Fruit fly (Drosophila melanogaster) whole organism, larva: Measurements from ENCODE around the gene Utx.

ENCODE experiments used
- noc ChIP-seq: fragments of 200-800 bp; sonication (Bioruptor generic); optimal IDR thresholded peaks from 3 replicates; lab custom pipeline; 2019; ENCODE audit warnings: missing biosample characterization, mild to moderate bottlenecking, missing genetic modification characterization, moderate library complexity

Utx gene

DNA sequence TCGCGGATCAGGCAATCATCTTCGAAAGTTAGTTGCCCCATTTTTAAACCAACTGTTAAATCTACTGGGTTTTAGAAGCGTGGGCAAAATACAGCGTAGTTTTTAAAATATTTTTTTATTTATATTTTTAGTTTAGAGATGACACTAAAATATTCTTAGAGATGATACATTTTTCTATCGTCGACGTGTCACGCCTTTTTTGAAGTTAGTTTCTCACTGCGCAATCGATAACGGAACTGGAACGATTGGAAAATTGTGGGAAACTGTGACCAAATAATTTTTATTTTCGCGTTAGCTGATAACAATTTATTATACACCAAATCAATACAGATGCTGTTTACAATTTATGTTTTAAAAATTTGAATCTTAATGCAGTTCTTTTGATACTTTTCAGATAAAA is at the start of gene Utx:
Gene Utx (minus strand): TSS at position 154 of the 400 bp plus-strand sequence.
- TF ChIP-seq noc (tag; lab: Kevin White, UChicago), result no peak

DNA sequence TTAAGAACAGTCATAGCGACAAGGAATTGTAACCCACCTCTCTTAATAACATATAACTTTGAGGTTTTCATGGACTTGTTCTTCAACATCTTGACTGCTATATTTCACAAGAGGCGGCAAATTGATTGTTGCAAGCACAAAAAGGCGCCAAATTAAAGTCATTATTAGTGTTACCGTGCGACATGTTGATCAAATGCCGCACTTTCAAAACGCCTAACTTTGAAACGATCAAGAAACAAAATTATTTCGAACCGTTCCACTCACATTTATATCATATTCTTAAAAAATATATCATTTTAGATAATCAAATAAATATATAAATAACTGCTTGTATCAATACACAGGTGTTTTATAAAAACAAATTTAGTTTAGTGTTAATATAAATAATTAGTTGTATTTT is 49.2 kb upstream of the Utx start, which contains the start of gene RnrL:
Gene RnrL (minus strand): TSS at position 154 of the 400 bp plus-strand sequence.
- no peak for TF ChIP-seq noc (tag; lab: Kevin White, UChicago)

DNA sequence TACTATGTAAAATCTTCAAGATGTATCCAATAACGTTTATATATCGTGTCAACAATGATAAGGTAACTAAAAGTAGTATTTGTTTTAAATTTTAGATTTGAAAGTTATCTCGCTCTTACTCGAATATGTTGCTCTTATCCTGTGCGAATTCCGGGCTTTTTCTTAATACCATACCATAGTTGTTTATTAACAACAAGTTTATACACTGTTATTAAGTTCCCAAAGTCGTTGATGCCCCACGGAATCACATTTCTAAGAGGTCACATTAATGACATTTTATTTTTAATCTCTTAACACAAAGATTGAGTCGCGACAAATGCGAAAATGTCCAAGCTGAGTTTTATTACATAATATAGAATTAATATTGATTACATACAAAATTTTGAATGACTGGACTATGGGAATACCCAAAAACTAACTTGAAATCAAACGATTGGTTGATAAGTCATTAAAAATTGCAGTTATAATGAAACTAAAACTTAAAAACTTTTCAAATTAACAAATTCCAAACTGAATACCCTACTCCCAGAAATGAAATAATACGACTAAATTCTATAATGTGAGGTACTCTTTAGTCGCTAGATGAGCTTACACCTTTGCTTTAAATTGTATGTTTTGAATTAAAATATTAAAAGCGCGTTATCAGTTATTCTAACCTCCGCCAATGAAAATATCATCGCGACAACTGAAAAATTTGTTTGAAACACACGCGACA is 44.3 kb upstream of the Utx start, which contains the start of gene CG5381:
Gene CG5381 (minus strand): TSS at position 330 of the 715 bp plus-strand sequence.
- peak; percentile 62 for TF ChIP-seq noc (tag; lab: Kevin White, UChicago)

DNA sequence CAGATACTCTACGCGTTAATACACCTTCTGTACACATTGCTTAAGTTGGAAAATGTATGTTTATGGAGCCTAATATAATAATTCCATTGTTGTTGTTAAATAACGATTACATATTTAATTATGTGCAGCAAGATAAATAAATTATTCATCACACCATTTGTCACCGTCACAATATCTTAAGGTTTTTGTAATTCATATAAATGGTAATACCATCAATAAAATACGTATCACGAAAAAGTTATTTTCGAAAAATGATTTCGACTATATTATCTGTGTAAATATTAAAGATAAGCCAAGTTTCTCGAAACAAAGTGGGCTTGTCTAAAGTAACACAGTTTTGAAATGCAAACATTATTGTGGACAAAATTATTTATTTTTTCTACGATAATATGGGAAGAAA is 43.6 kb upstream of the Utx start, which contains the start of gene CG4995:
Gene CG4995 (plus strand): TSS at position 301 of the 400 bp plus-strand sequence.
- TF ChIP-seq noc (tag; lab: Kevin White, UChicago), result no peak

DNA sequence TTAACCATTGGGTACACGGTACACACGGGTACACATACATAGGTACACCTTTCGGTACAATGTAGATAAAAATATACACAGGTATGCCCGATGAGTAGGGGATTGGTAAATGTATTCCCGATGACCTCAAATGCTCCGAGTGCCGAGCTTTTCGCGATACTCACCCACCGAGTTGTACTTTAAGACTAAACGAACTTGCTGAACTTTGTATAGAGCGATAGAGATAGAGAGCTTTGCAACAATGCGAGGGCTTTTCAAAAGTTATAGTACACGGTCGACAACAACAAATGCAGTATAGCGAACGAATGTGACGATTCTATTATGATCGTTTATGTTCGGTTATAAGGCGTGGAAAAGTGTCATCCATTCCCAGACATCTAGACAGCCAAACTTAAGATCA is 43.0 kb upstream of the Utx start:
- TF ChIP-seq noc (tag; lab: Kevin White, UChicago), result peak; percentile 35

DNA sequence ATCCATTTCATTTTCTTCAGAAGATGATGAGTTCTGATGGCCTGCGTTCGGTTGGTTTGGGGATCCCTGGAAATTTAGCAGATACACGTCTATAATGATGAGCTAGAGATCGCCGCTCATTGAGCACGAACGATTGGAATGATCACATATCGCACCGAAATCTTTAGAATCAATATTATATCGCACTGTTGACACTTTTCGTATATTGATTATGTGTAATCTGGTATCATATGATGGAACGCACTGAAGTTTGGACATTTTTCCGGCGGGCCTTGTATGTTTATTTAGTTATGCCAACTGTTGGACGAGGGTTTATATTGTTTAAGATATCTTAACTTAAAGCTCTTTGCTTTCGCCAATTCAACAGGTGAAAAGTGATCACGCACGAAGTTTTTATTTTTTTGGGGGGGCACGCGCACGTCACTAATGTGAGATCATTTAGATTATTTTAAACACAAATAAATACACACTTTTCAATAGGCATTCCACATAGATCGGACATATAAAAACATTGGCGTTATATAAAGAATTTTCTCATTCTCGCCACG is 42.5 kb upstream of the Utx start:
- no peak for TF ChIP-seq noc (tag; lab: Kevin White, UChicago)

DNA sequence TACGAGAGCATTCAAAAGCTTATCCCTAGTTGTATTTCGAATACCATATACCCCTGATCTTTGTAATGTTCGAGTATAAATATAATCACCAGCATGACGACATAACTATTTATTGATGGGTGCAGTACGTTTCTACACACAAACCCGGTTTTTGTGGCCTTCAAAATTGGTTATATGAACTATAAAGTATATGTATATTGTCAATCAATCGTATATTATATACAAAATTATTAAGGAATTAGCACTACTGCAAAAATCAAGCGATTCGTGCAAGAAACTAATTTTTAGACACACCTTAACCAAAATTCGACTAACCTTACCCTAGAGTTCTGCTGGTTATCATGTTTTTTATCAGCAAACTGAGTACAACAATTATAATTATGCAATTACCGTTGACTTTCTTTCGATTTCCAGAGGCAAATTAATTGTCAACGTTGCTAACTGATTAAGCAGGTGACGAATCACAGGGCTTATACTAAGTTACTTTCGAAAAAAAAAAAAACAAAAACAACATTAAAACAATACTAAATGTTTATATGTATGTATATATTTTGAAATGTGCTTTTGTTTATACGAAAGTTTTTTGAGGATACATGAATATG is 41.7 kb upstream of the Utx start:
- peak; percentile 23 for TF ChIP-seq noc (tag; lab: Kevin White, UChicago)

DNA sequence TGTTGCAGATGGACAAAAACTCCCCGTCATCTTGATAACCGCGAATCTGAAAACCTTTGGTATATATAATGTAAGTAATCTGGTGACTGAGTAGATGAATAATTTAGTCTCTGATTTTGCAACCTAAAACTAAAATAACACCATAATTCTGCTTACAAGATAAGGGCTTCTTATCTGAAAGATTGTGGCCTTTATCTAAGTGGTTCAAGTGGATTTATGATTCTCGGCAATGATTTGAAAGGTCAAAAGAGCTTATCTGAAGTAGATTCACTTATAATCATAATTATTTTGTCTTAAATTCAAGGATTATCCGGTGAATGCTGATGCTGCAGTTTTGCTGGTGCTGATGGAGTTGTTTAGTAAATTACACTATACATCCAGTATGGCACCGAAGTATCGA is 37.3 kb upstream of the Utx start:
- no peak for TF ChIP-seq noc (tag; lab: Kevin White, UChicago)

DNA sequence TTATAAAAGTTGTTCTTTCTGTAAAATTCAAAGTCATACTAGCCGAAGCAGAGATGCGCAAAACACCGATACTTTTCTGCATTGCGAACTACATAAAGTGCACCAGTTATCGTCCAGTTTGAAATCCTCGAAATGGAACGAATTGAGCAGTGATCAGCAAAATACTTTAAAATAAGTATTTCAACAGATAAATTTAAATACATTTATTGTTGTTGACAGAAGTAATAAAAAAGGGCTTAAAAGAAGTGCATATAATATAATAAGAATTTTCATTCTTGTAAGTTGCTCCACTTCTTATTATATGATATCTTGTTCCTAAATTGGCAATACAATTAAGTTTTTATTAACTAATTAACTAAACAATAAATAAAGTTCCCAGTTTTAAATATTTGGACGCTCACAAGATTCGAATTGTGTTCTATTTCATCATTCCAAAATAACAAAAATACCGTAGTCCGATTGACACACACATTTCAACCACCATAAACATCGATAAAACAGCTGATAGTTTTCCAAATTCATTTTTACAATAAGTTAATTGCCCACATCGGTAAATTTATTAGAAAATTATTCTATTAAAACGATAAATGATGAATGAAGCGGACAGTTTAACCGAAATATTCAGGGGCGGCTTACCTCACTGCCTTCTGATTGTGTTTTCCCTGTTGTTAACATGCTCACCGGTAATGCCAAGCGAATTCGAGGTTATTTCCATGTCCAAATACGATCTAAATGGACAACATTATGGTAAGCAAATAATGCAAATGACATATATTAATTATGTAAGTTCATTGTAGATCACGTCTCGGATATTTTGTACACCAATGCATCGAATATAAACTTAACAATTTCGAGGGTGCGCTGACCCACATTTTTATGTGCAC is 36.0 kb upstream of the Utx start, which contains the start of the genes Usp14 and CG4972:
Gene Usp14 (minus strand): TSS at position 70 of the 884 bp plus-strand sequence.
Gene CG4972 (plus strand): TSS at position 466 of the 884 bp plus-strand sequence.
- TF ChIP-seq noc (tag; lab: Kevin White, UChicago), result no peak

DNA sequence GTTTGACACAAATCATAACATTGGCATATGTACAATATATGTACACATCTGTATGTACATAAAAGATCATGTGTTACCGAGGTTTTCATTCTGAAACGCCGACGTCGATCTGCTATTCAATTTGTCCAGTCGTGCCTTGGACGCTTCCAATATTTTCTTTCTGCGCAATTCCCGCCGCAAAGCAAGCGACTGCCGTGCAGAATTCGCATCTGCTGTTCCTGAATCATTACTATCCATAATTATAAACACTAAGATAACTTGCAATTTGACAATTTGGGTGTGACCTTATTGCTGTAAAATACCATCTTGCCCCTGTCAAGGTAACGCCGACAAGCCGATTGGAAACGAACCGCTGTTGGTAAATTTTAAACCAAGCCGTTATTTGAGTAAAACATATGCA is 33.2 kb upstream of the Utx start:
- no peak for TF ChIP-seq noc (tag; lab: Kevin White, UChicago)

DNA sequence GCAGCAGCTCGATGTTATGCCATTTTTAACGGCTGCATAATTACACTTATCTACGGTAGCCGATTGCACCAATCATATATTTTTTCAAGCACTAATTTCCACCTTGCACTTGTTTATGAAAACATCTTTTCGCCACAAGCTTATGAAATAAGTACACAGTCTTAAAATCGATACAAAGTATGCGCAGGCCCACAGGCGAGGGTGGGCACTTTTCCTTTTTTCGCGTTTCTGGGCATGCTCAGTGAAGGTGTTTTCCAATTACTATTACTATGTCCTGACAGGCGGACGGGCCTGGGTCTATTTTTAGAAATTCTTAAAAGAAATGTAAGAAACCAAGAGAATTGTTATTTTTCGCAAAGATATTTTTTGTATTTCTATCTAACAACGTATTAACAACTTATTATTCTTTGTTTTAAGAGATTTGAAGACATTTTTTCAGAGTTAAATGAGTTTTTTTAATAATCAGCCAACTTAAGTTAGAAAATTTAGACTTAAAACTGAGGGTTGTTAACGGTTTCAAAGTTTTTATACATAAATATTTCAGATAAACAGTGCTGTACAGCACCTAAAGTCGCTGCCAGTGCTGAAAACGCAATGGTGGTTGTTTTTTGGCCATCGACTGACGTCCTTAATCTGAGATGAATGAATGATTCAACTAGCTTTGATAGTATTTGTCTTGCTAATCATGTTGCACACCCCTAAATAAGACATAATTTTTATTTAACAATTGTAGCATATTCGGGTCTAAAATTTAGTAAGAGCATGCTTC is 32.2 kb upstream of the Utx start, which contains the start of gene Cdk5alpha:
Gene Cdk5alpha (minus strand): TSS at position 343 of the 769 bp plus-strand sequence.
- TF ChIP-seq noc (tag; lab: Kevin White, UChicago), result no peak

DNA sequence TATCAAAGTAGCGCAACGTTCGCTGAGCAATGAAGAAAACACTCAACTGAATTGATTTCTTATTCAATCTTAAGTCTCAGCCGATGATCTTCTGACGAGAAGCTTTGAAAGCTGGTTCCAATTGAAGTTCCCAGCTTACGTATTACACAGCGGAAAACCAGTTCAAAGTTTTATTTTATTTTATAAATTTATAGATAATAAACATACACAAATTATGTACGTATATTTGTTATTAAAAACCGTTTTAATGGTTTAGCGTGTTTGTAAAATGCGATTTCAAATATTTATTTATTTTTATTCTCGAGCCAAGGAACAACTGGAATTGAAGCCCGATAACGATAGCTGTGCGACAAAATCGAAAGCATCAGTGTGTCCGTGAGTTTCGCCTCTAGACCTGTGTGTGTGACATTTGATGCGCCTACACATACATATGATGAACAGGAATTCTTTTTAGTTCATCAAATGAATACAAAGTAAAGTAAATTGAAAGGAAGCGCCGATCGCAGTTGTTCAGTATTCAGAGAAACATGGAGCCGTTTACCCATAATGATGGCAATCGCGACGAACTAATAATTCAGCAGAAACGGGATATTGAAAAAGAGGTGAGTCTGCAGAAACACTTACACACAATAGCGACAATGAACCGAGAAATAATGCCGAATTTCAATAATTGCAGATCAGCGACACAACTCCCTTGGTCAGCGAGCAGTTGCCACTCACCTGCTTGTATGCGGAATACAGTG is 28.1 kb upstream of the Utx start, which contains the start of the genes CG5390 and CG4968:
Gene CG5390 (minus strand): TSS at position 77 of the 743 bp plus-strand sequence.
Gene CG4968 (plus strand): TSS at position 405 of the 743 bp plus-strand sequence.
- TF ChIP-seq noc (tag; lab: Kevin White, UChicago), result peak; percentile 59

DNA sequence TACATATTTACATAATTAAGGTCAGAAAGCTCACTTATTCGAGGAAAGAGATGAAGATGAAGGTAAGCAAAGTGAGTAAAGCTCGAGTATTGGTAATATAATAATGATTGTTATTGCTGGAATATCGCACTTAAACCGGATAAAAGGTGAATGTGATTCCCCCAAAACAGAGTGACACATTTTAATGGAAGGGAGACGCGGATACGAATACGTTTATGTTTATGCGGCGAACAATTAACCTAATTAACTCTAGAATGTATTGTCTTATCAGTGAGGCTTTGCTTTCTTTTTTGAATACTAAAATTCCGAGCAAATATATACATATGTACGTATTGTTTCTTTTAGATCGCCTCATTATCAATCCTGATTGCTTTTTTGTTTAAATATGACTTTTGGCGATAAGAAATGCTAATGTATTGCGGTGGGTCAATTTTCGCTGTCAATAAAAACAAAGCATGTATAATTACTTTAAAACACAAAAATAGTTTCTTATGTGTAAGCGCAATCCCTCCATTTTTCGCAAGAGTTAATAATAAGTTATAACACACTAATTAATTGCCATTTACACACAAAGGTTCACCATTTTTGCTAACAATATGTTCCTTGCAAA is 27.0 kb upstream of the Utx start:
- peak; percentile 64 for TF ChIP-seq noc (tag; lab: Kevin White, UChicago)
